Worm (Caenorhabditis elegans) whole organism, L1 larva: ENCODE data around the gene mtr-4.

Experiments used
- C04F5.9 ChIP-seq: sonication (generic microtip); optimal IDR thresholded peaks from 2 replicates; lab custom pipeline; 2016; ENCODE audit warnings: missing genetic modification characterization, missing compliant biosample characterization
- C16A3.4 ChIP-seq: fragments of 150-350 bp; optimal IDR thresholded peaks from 2 replicates; lab custom pipeline; 2014; ENCODE audit warnings: missing biosample characterization, missing genetic modification characterization
- C34B4.2 ChIP-seq: sonication (generic microtip); optimal IDR thresholded peaks from 2 replicates; lab custom pipeline; 2017; ENCODE audit warnings: mild to moderate bottlenecking, missing genetic modification characterization, missing compliant biosample characterization
- Y116A8C.19 ChIP-seq: sonication (generic microtip); optimal IDR thresholded peaks from 2 replicates; lab custom pipeline; 2016; ENCODE audit warnings: missing compliant biosample characterization, missing genetic modification characterization, borderline replicate concordance
- aly-2 ChIP-seq: fragments of 150-350 bp; optimal IDR thresholded peaks from 2 replicates; lab custom pipeline; 2014; ENCODE audit warnings: missing biosample characterization, missing genetic modification characterization
- ceh-8 ChIP-seq: fragments of 200-800 bp; sonication (Bioruptor generic); optimal IDR thresholded peaks from 2 replicates; lab custom pipeline; 2018; ENCODE audit warnings: mild to moderate bottlenecking, missing genetic modification characterization, moderate library complexity, missing compliant biosample characterization
- ceh-88 ChIP-seq: fragments of 200-800 bp; sonication (Bioruptor generic); IDR thresholded peaks from 2 replicates; pipeline ENCODE4 v1.3.6; 2022; ENCODE audit warnings: missing genetic modification characterization, missing compliant biosample characterization
- ces-1 ChIP-seq: fragments of 150-350 bp; optimal IDR thresholded peaks from 2 replicates; lab custom pipeline; 2014; ENCODE audit warnings: missing biosample characterization, missing genetic modification reagents, missing genetic modification characterization
- dpl-1 ChIP-seq, 3 experiments: fragments of 150-350 bp in 2 of 3; sonication (generic microtip) in 1 of 3; optimal IDR thresholded peaks; 2 replicates each; lab custom pipeline; 2014 to 2017; ENCODE audit warnings: missing biosample characterization in 3 of 3, missing genetic modification characterization in 3 of 3, missing genetic modification reagents in 3 of 3
- efl-1 ChIP-seq, 4 experiments: fragments of 150-350 bp; optimal IDR thresholded peaks in 3 of 4; peaks in 1 of 4; 1 replicate in 1 of 4; 2 replicates in 3 of 4; lab custom pipeline; 2014; ENCODE audit warnings: missing biosample characterization in 2 of 4, missing genetic modification characterization in 2 of 4, missing genetic modification reagents in 2 of 4
- efl-3 ChIP-seq: fragments of 200-800 bp; sonication (Bioruptor generic); optimal IDR thresholded peaks from 2 replicates; lab custom pipeline; 2018; ENCODE audit warnings: mild to moderate bottlenecking, missing genetic modification characterization, missing compliant biosample characterization
- egl-13 ChIP-seq: sonication (generic microtip); optimal IDR thresholded peaks from 2 replicates; lab custom pipeline; 2016; ENCODE audit warnings: missing genotype, missing genetic modification reagents, missing genetic modification characterization, missing compliant biosample characterization
- egl-27 ChIP-seq, 2 experiments: fragments of 150-350 bp in 1 of 2; sonication (generic microtip); optimal IDR thresholded peaks; 3 replicates each; lab custom pipeline; 2017 to 2018; ENCODE audit warnings: missing biosample characterization in 2 of 2, missing genetic modification characterization in 2 of 2, missing genetic modification reagents in 2 of 2
- elt-2 ChIP-seq: sonication (generic microtip); optimal IDR thresholded peaks from 2 replicates; lab custom pipeline; 2016; ENCODE audit warnings: missing genetic modification characterization, mild to moderate bottlenecking, inconsistent platforms, missing compliant biosample characterization, missing genetic modification reagents
- fkh-8 ChIP-seq: sonication (generic microtip); optimal IDR thresholded peaks from 2 replicates; lab custom pipeline; 2016; ENCODE audit warnings: mild to moderate bottlenecking, missing genetic modification characterization, missing compliant biosample characterization
- fos-1 ChIP-seq: fragments of 150-350 bp; optimal IDR thresholded peaks from 2 replicates; lab custom pipeline; 2014; ENCODE audit warnings: missing biosample characterization, missing genetic modification characterization
- hlh-4 ChIP-seq: sonication (generic microtip); optimal IDR thresholded peaks from 2 replicates; lab custom pipeline; 2016; ENCODE audit warnings: mild to moderate bottlenecking, missing genetic modification characterization, missing compliant biosample characterization
- isw-1 ChIP-seq: fragments of 200-800 bp; sonication (Bioruptor generic); IDR thresholded peaks from 2 replicates; pipeline ENCODE4 v1.3.6; 2022; ENCODE audit warnings: missing genetic modification characterization, missing compliant biosample characterization
- lin-14 ChIP-seq: fragments of 200-800 bp; sonication (Bioruptor generic); optimal IDR thresholded peaks from 2 replicates; lab custom pipeline; 2018; ENCODE audit warnings: mild to moderate bottlenecking, missing genetic modification characterization, moderate library complexity, missing compliant biosample characterization
- lin-15B ChIP-seq: fragments of 150-350 bp; sonication (generic microtip); optimal IDR thresholded peaks from 3 replicates; lab custom pipeline; 2014; ENCODE audit warnings: missing biosample characterization, missing genetic modification characterization
- lin-35 ChIP-seq, 2 experiments: fragments of 150-350 bp; optimal IDR thresholded peaks; 2 replicates each; lab custom pipeline; 2014; ENCODE audit warnings: missing biosample characterization in 2 of 2, missing genetic modification characterization in 2 of 2, missing genetic modification reagents in 2 of 2
- lir-3 ChIP-seq: sonication (generic microtip); optimal IDR thresholded peaks from 2 replicates; lab custom pipeline; 2016; ENCODE audit warnings: mild to moderate bottlenecking, missing genetic modification characterization, moderate library complexity, missing compliant biosample characterization; ENCODE audit not compliant: poor library complexity
- lsy-2 ChIP-seq, 2 experiments: fragments of 150-350 bp; optimal IDR thresholded peaks; 2 replicates each; lab custom pipeline; 2014; ENCODE audit warnings: missing biosample characterization in 2 of 2, missing genetic modification characterization in 2 of 2
- mdl-1 ChIP-seq, 2 experiments: fragments of 150-350 bp; optimal IDR thresholded peaks; 2 replicates each; lab custom pipeline; 2014 to 2017; ENCODE audit warnings: missing biosample characterization in 2 of 2, missing genetic modification characterization in 2 of 2, inconsistent platforms in 1 of 2
- mef-2 ChIP-seq: fragments of 150-350 bp; optimal IDR thresholded peaks from 2 replicates; lab custom pipeline; 2014; ENCODE audit warnings: missing biosample characterization, missing genetic modification characterization
- nhr-11 ChIP-seq: fragments of 150-350 bp; optimal IDR thresholded peaks from 2 replicates; lab custom pipeline; 2014; ENCODE audit warnings: missing biosample characterization, missing genetic modification characterization
- nhr-12 ChIP-seq: sonication (generic microtip); optimal IDR thresholded peaks from 2 replicates; lab custom pipeline; 2017; ENCODE audit warnings: missing biosample characterization, missing genetic modification characterization
- nhr-19 ChIP-seq: fragments of 200-800 bp; sonication (Bioruptor generic); conservative IDR thresholded peaks from 2 replicates; pipeline ENCODE4 v1.3.6; 2022; ENCODE audit warnings: missing genetic modification characterization, missing compliant biosample characterization
- nhr-237 ChIP-seq: fragments of 150-350 bp; optimal IDR thresholded peaks from 2 replicates; lab custom pipeline; 2014; ENCODE audit warnings: missing biosample characterization, missing genetic modification characterization
- nhr-71 ChIP-seq: sonication (generic microtip); optimal IDR thresholded peaks from 2 replicates; lab custom pipeline; 2016; ENCODE audit warnings: mild to moderate bottlenecking, missing genetic modification characterization, moderate library complexity, missing compliant biosample characterization
- nhr-84 ChIP-seq: sonication (generic microtip); optimal IDR thresholded peaks from 2 replicates; lab custom pipeline; 2017; ENCODE audit warnings: missing biosample characterization, missing genetic modification characterization
- nhr-85 ChIP-seq: sonication (generic microtip); peaks from one replicate; lab custom pipeline; 2016; ENCODE audit warnings: missing genetic modification characterization, inconsistent platforms, missing compliant biosample characterization
- nhr-90 ChIP-seq: sonication (generic microtip); optimal IDR thresholded peaks from 2 replicates; lab custom pipeline; 2016; ENCODE audit warnings: mild to moderate bottlenecking, missing genetic modification characterization, missing compliant biosample characterization; ENCODE audit not compliant: poor library complexity
- pag-3 ChIP-seq: sonication (generic microtip); optimal IDR thresholded peaks from 2 replicates; lab custom pipeline; 2017; ENCODE audit warnings: missing genetic modification characterization, mild to moderate bottlenecking, missing compliant biosample characterization, antibody characterized with exemption, borderline replicate concordance; ENCODE audit not compliant: insufficient read depth
- pax-3 ChIP-seq: fragments of 200-800 bp; sonication (Bioruptor generic); optimal IDR thresholded peaks from 2 replicates; lab custom pipeline; 2018; ENCODE audit warnings: mild to moderate bottlenecking, missing genetic modification characterization, moderate library complexity, missing compliant biosample characterization
- skn-1 ChIP-seq: fragments of 150-350 bp; optimal IDR thresholded peaks from 2 replicates; lab custom pipeline; 2014; ENCODE audit warnings: missing biosample characterization, missing genetic modification characterization
- snpc-4 ChIP-seq: fragments of 150-350 bp; optimal IDR thresholded peaks from 2 replicates; lab custom pipeline; 2014; ENCODE audit warnings: missing biosample characterization, missing genetic modification characterization
- sptf-1 ChIP-seq: fragments of 150-350 bp; optimal IDR thresholded peaks from 2 replicates; lab custom pipeline; 2014; ENCODE audit warnings: missing biosample characterization, missing genetic modification characterization
- swsn-7 ChIP-seq: sonication (generic microtip); optimal IDR thresholded peaks from 2 replicates; lab custom pipeline; 2016; ENCODE audit warnings: missing genetic modification characterization, missing compliant biosample characterization
- tbx-2 ChIP-seq: sonication (generic microtip); optimal IDR thresholded peaks from 2 replicates; lab custom pipeline; 2016; ENCODE audit warnings: missing genetic modification characterization, missing compliant biosample characterization
- tlp-1 ChIP-seq: fragments of 150-350 bp; optimal IDR thresholded peaks from 2 replicates; lab custom pipeline; 2014; ENCODE audit warnings: missing biosample characterization, missing genetic modification characterization
- unc-130 ChIP-seq: fragments of 150-350 bp; optimal IDR thresholded peaks from 2 replicates; lab custom pipeline; 2017; ENCODE audit warnings: missing biosample characterization, missing genetic modification characterization, inconsistent platforms
- unc-30 ChIP-seq: sonication (generic microtip); optimal IDR thresholded peaks from 2 replicates; lab custom pipeline; 2017; ENCODE audit warnings: missing biosample characterization, missing genetic modification characterization
- unc-98 ChIP-seq: fragments of 200-800 bp; sonication (Bioruptor generic); IDR thresholded peaks from 2 replicates; pipeline ENCODE4 v1.3.6; 2022; ENCODE audit warnings: missing genetic modification characterization, missing compliant biosample characterization
- xbp-1 ChIP-seq: sonication (generic microtip); optimal IDR thresholded peaks from 2 replicates; lab custom pipeline; 2016; ENCODE audit warnings: missing genetic modification characterization, missing compliant biosample characterization
- zag-1 ChIP-seq: fragments of 150-350 bp; optimal IDR thresholded peaks from 2 replicates; lab custom pipeline; 2014; ENCODE audit warnings: missing biosample characterization, missing genetic modification characterization
- zip-4 ChIP-seq: fragments of 200-800 bp; sonication (Bioruptor generic); optimal IDR thresholded peaks from 2 replicates; lab custom pipeline; 2018; ENCODE audit warnings: mild to moderate bottlenecking, missing genetic modification characterization, moderate library complexity, missing compliant biosample characterization
- ztf-11 ChIP-seq, 2 experiments: sonication (generic microtip); optimal IDR thresholded peaks; 2 replicates each; lab custom pipeline; 2016 to 2017; ENCODE audit warnings: missing genetic modification characterization in 2 of 2, missing biosample characterization in 1 of 2, missing compliant biosample characterization in 1 of 2

Gene mtr-4

ce11 chrIV:9825196-9825744 lies at the start of gene mtr-4:
Gene mtr-4 (plus strand): TSS chrIV:9825694.
- TF ChIP-seq ceh-88 (GFP tag; lab: Robert Waterston, UW) (no peak), mdl-1 (tag; optimal IDR thresholded peaks at IDR 0.05; lab: Kevin White, UChicago) (no peak), unc-130 (tag; lab: Kevin White, UChicago) (peak; percentile 6), lsy-2 (tag; optimal IDR thresholded peaks at IDR 0.05; lab: Kevin White, UChicago) (peak in 1 of 2 experiments; percentile 53), tlp-1 (tag; lab: Kevin White, UChicago) (no peak), lin-35 (GFP tag; optimal IDR thresholded peaks at IDR 0.05; lab: Kevin White, UChicago) (peak; percentile 40 to 63), nhr-71 (peak; percentile 55), elt-2 (tag; lab: Kevin White, UChicago) (peak; percentile 57), lir-3 (tag; lab: Kevin White, UChicago) (no peak), xbp-1 (peak; percentile 9), fkh-8 (peak; percentile 8), Y116A8C.19 (no peak), dpl-1 (GFP tag; optimal IDR thresholded peaks at IDR 0.05; lab: Kevin White, UChicago) (peak; percentile 33 to 73 (median 59)), efl-1 (optimal IDR thresholded peaks at IDR 0.05; lab: Kevin White, UChicago) (peak; percentile 32 to 69), efl-1 (GFP tag; optimal IDR thresholded peaks at IDR 0.05 in 1 of 2; lab: Kevin White, UChicago) (peak; percentile 73 to 95), lin-15B (tag; lab: Kevin White, UChicago) (peak; percentile 21), swsn-7 (tag; lab: Kevin White, UChicago) (peak; percentile 25), tbx-2 (tag; lab: Kevin White, UChicago) (peak; percentile 2), egl-27 (tag; optimal IDR thresholded peaks at IDR 0.05; lab: Kevin White, UChicago) (no peak), pax-3 (no peak), nhr-84 (tag; lab: Kevin White, UChicago) (no peak), nhr-237 (no peak)

ce11 chrIV:9777535-9777934 lies 48.0 kb upstream of the mtr-4 start, which contains the start of gene sna-2:
Gene sna-2 (minus strand): TSS chrIV:9777634.
- TF ChIP-seq ces-1 (GFP tag; lab: Kevin White, UChicago) (no peak), lin-14 (peak; percentile 56), fos-1 (peak; percentile 30), efl-1 (optimal IDR thresholded peaks at IDR 0.05; lab: Kevin White, UChicago) (peak; percentile 93 to 94), efl-1 (GFP tag; optimal IDR thresholded peaks at IDR 0.05 in 1 of 2; lab: Kevin White, UChicago) (peak; percentile 92 to 99), nhr-85 (tag; lab: Kevin White, UChicago) (peak; percentile 79), lir-3 (tag; lab: Kevin White, UChicago) (peak; percentile 83), tlp-1 (tag; lab: Kevin White, UChicago) (no peak), aly-2 (no peak), xbp-1 (peak; percentile 49), C34B4.2 (tag; lab: Kevin White, UChicago) (no peak), isw-1 (GFP tag; lab: Robert Waterston, UW) (peak; percentile 33; the same call in 1 of the 2 replicates), nhr-90 (tag; lab: Kevin White, UChicago) (peak; percentile 33), tbx-2 (tag; lab: Kevin White, UChicago) (peak; percentile 54), efl-3 (GFP tag; lab: Kevin White, UChicago) (no peak), C16A3.4 (peak; percentile 65), lin-15B (tag; lab: Kevin White, UChicago) (peak; percentile 51), nhr-11 (tag; lab: Kevin White, UChicago) (no peak), lin-35 (GFP tag; optimal IDR thresholded peaks at IDR 0.05; lab: Kevin White, UChicago) (peak; percentile 93 to 96), snpc-4 (peak; percentile 34), zip-4 (GFP tag; lab: Kevin White, UChicago) (no peak), ztf-11 (tag; optimal IDR thresholded peaks at IDR 0.05; lab: Kevin White, UChicago) (peak in 1 of 2 experiments; percentile 43), unc-30 (tag; lab: Kevin White, UChicago) (no peak), ceh-88 (GFP tag; lab: Robert Waterston, UW) (no peak), unc-98 (no peak), pag-3 (tag; lab: Kevin White, UChicago) (no peak), nhr-12 (tag; lab: Kevin White, UChicago) (no peak), C04F5.9 (tag; lab: Kevin White, UChicago) (no peak), skn-1 (tag; lab: Kevin White, UChicago) (peak; percentile 72), nhr-19 (no peak), zag-1 (tag; lab: Kevin White, UChicago) (no peak), sptf-1 (no peak), hlh-4 (no peak), unc-130 (tag; lab: Kevin White, UChicago) (no peak), ceh-8 (GFP tag; lab: Kevin White, UChicago) (no peak), swsn-7 (tag; lab: Kevin White, UChicago) (peak; percentile 35), dpl-1 (GFP tag; optimal IDR thresholded peaks at IDR 0.05; lab: Kevin White, UChicago) (peak; percentile 87 to 95 (median 91)), mef-2 (tag; lab: Kevin White, UChicago) (no peak), egl-13 (tag; lab: Kevin White, UChicago) (no peak)
